Fruit fly (Drosophila melanogaster): ENCODE results near the gene Eph.

Gene Eph

DNA sequence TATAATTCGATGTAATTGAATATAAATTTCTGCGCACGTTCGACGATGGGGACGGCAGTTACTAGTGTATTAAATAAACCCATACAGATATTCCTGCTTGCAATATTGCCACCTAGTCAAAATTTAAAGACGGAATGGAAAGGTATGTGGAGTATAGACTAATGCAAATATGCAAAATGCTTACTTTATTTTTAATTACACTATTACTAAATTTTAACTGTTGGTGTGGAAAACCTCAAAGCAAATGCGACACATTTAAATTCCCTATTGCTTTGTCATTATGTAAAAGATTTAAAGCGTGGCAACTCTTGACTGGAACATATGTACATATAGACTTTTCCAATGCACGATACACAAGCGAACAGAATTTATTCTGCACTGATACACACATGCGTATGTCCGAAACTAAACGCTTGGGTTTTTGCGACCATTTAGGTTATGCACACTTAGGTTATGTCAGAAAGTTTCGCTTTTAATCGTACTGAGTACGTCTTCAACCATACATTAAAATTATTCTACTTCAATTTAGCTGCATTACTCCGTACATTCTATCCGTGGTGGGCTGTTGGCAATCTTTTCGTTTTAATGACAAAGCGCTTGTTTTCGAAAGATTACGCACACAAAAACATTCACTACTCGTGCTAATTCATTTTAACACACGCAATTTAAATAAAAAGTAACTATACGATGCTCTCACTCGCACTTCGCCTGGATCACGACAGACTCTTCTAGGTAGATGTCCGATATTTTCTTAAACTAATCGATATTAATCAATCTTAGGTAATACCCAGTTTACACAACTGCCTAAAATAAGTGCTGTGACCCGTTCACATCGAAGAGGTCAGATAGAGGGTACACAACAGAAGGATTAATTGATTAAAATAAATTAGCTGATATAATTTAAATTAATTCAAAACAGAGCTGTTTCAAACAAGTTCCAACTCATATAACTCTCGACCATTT is 49.7 kb downstream of the Eph start, which contains the start of gene gw (continued):
- TF ChIP-seq vfl (GFP tag; optimal IDR thresholded peaks at IDR 0.05) (peak; percentile 65), TFAM (GFP tag; optimal IDR thresholded peaks at IDR 0.05) (no peak), CG10462 (GFP tag; optimal IDR thresholded peaks at IDR 0.05) (peak; percentile 54), Sin3A (optimal IDR thresholded peaks at IDR 0.05) (no peak), CG30431 (GFP tag; optimal IDR thresholded peaks at IDR 0.05) (no peak), fru (optimal IDR thresholded peaks at IDR 0.05) (no peak), Xbp1 (GFP tag; optimal IDR thresholded peaks at IDR 0.05) (peak; percentile 82), CG4730 (GFP tag; IDR thresholded peaks at IDR 0.05) (no peak), CG15011 (GFP tag; optimal IDR thresholded peaks at IDR 0.05) (peak; percentile 63), Hsf (GFP tag; optimal IDR thresholded peaks at IDR 0.05) (peak; percentile 86), pb (GFP tag; optimal IDR thresholded peaks at IDR 0.05) (peak; percentile 49), Tbp (GFP tag; optimal IDR thresholded peaks at IDR 0.05) (no peak), ato (GFP tag; IDR thresholded peaks at IDR 0.05; ENCODE audit: partially characterized antibody) (no peak), Sry-δ (GFP tag; optimal IDR thresholded peaks at IDR 0.05) (peak; percentile 76), Jarid2 (GFP tag; optimal IDR thresholded peaks at IDR 0.05) (no peak), tx (GFP tag; optimal IDR thresholded peaks at IDR 0.05) (peak; percentile 75), az2 (GFP tag; optimal IDR thresholded peaks at IDR 0.05) (peak; percentile 73), CG1832 (GFP tag; optimal IDR thresholded peaks at IDR 0.05) (no peak), psq (GFP tag; optimal IDR thresholded peaks at IDR 0.05) (peak; percentile 66), luna (GFP tag; optimal IDR thresholded peaks at IDR 0.05) (peak; percentile 15), unpg (GFP tag; optimal IDR thresholded peaks at IDR 0.05) (peak; percentile 87), CG11695 (GFP tag; IDR thresholded peaks at IDR 0.05) (peak; percentile 78), CG1602 (GFP tag; optimal IDR thresholded peaks at IDR 0.05) (peak; percentile 83), CG15073 (GFP tag; optimal IDR thresholded peaks at IDR 0.05) (no peak), CG12744 (GFP tag; optimal IDR thresholded peaks at IDR 0.05) (peak; percentile 60), seq (GFP tag; IDR thresholded peaks at IDR 0.05) (no peak; the same call in 1 of the 2 replicates), CG3281 (GFP tag; optimal IDR thresholded peaks at IDR 0.05) (peak; percentile 80), CG17328 (GFP tag; IDR thresholded peaks at IDR 0.05) (peak; percentile 72), CG2678 (tag; optimal IDR thresholded peaks at IDR 0.05) (no peak), btn (GFP tag; optimal IDR thresholded peaks at IDR 0.05) (peak; percentile 3), CG8478 (optimal IDR thresholded peaks at IDR 0.05) (no peak), dysf (GFP tag; IDR thresholded peaks at IDR 0.05) (no peak; the same call in 2 of the 3 replicates), mirr (GFP tag; optimal IDR thresholded peaks at IDR 0.05) (no peak), vnd (GFP tag; IDR thresholded peaks at IDR 0.05; ENCODE audit: partially characterized antibody) (peak; percentile 48; the same call in 2 of the 3 replicates), crc (GFP tag; optimal IDR thresholded peaks at IDR 0.05) (peak; percentile 63), CG8359 (GFP tag; optimal IDR thresholded peaks at IDR 0.05; ENCODE audit: borderline replicate concordance) (peak; percentile 11), CG6765 (GFP tag; optimal IDR thresholded peaks at IDR 0.05) (peak; percentile 65), Dp (GFP tag; optimal IDR thresholded peaks at IDR 0.05) (no peak), Spps (tag; optimal IDR thresholded peaks at IDR 0.05) (peak; percentile 16), fd96Cb (tag; optimal IDR thresholded peaks at IDR 0.05) (peak; percentile 62), BtbVII (GFP tag; optimal IDR thresholded peaks at IDR 0.05) (peak; percentile 58), CG11560 (tag; IDR thresholded peaks at IDR 0.05) (no peak), eve (GFP tag; optimal IDR thresholded peaks at IDR 0.05) (peak in 1 of 2 experiments; percentile 92), klu (GFP tag; IDR thresholded peaks at IDR 0.05) (no peak), ro (GFP tag; IDR thresholded peaks at IDR 0.05) (no peak), CG13775 (GFP tag; optimal IDR thresholded peaks at IDR 0.05) (peak; percentile 74), CG2202 (tag; optimal IDR thresholded peaks at IDR 0.05) (peak; percentile 64), CG12769 (tag; optimal IDR thresholded peaks at IDR 0.05) (peak; percentile 85), ara (GFP tag; IDR thresholded peaks at IDR 0.05) (no peak), Gsc (GFP tag; IDR thresholded peaks at IDR 0.05) (no peak)
